Worm (Caenorhabditis elegans): ENCODE data around the gene F43C1.7.

Gene F43C1.7

ce11 chrIII:4281955-4282618 is 39.7 kb upstream of the F43C1.7 start (continued):
- peak; percentile 99 for TF ChIP-seq nfya-1 (tag; optimal IDR thresholded peaks at IDR 0.05)
- peak; percentile 69 for TF ChIP-seq madf-2 (tag; optimal IDR thresholded peaks at IDR 0.05)
- TF ChIP-seq odd-2 (tag; optimal IDR thresholded peaks at IDR 0.05), result no peak
- TF ChIP-seq F13H6.1 (tag; optimal IDR thresholded peaks at IDR 0.05), result peak; percentile 98
- peak; percentile 77 for TF ChIP-seq ets-4 (tag; optimal IDR thresholded peaks at IDR 0.05)
- no peak for TF ChIP-seq ttx-3 (tag; optimal IDR thresholded peaks at IDR 0.05)
- peak; percentile 34 for TF ChIP-seq pag-3 (tag; optimal IDR thresholded peaks at IDR 0.05; ENCODE audit: borderline replicate concordance)
- no peak for TF ChIP-seq ceh-48 (tag; optimal IDR thresholded peaks at IDR 0.05)
- TF ChIP-seq pha-4 (tag; optimal IDR thresholded peaks at IDR 0.05), result no peak
- TF ChIP-seq pat-9 (tag; optimal IDR thresholded peaks at IDR 0.05), result peak; percentile 67
- no peak for TF ChIP-seq lin-11 (tag; optimal IDR thresholded peaks at IDR 0.05)
- peak; percentile 99 for TF ChIP-seq hlh-30 (tag; optimal IDR thresholded peaks at IDR 0.05; ENCODE audit: insufficient read depth)
- no peak for TF ChIP-seq sox-4 (tag; optimal IDR thresholded peaks at IDR 0.05)
- no peak for TF ChIP-seq fkh-6 (tag; optimal IDR thresholded peaks at IDR 0.05)
- TF ChIP-seq pha-2 (tag; optimal IDR thresholded peaks at IDR 0.05), result peak; percentile 86
- no peak for TF ChIP-seq hlh-13 (GFP tag; optimal IDR thresholded peaks at IDR 0.05)
- TF ChIP-seq rnt-1 (tag; optimal IDR thresholded peaks at IDR 0.05), result peak; percentile 99
- peak; percentile 93 for TF ChIP-seq pros-1 (tag; optimal IDR thresholded peaks at IDR 0.05)
- peak; percentile 63 for TF ChIP-seq dve-1 (tag; optimal IDR thresholded peaks at IDR 0.05)
- TF ChIP-seq sox-2 (GFP tag; IDR thresholded peaks at IDR 0.05), result no peak; the same call in 1 of the 2 replicates
- no peak for TF ChIP-seq nhr-11 (tag; optimal IDR thresholded peaks at IDR 0.05)
- peak; percentile 81 for TF ChIP-seq syd-9 (tag; optimal IDR thresholded peaks at IDR 0.05)
- TF ChIP-seq unc-86 (tag; optimal IDR thresholded peaks at IDR 0.05), result peak; percentile 40
- TF ChIP-seq ceh-30 (tag; optimal IDR thresholded peaks at IDR 0.05), result no peak
- TF ChIP-seq ceh-18 (tag; optimal IDR thresholded peaks at IDR 0.05), result peak; percentile 99

- TF ChIP-seq nfya-1 (tag; optimal IDR thresholded peaks at IDR 0.05) (peak; percentile 19), ref-2 (tag; optimal IDR thresholded peaks at IDR 0.05) (peak; percentile 65), nhr-232 (tag; optimal IDR thresholded peaks at IDR 0.05) (no peak), ztf-16 (tag; optimal IDR thresholded peaks at IDR 0.05) (no peak), unc-42 (tag; optimal IDR thresholded peaks at IDR 0.05) (peak; percentile 24), ceh-24 (tag; optimal IDR thresholded peaks at IDR 0.05) (no peak), hlh-13 (GFP tag; optimal IDR thresholded peaks at IDR 0.05) (no peak), T23F11.4 (GFP tag; optimal IDR thresholded peaks at IDR 0.05) (no peak), sox-4 (tag; optimal IDR thresholded peaks at IDR 0.05) (peak; percentile 45), pag-3 (tag; optimal IDR thresholded peaks at IDR 0.05; ENCODE audit: borderline replicate concordance) (no peak), K02D7.2 (tag; optimal IDR thresholded peaks at IDR 0.05) (no peak), nhr-11 (tag; optimal IDR thresholded peaks at IDR 0.05) (no peak), fkh-6 (tag; optimal IDR thresholded peaks at IDR 0.05) (peak; percentile 57), odd-2 (tag; optimal IDR thresholded peaks at IDR 0.05) (no peak), dmd-4 (tag; optimal IDR thresholded peaks at IDR 0.05; ENCODE audit: borderline replicate concordance) (no peak), fkh-10 (GFP tag; optimal IDR thresholded peaks at IDR 0.05) (no peak), lim-6 (tag; optimal IDR thresholded peaks at IDR 0.05) (no peak), zip-5 (tag; optimal IDR thresholded peaks at IDR 0.05) (no peak), pat-9 (tag; optimal IDR thresholded peaks at IDR 0.05) (no peak), unc-3 (GFP tag; conservative IDR thresholded peaks at IDR 0.05) (no peak), unc-3 (tag; optimal IDR thresholded peaks at IDR 0.05) (no peak), ceh-19 (GFP tag; optimal IDR thresholded peaks at IDR 0.05) (no peak), pqm-1 (tag; optimal IDR thresholded peaks at IDR 0.05) (peak; percentile 7), fax-1 (tag; optimal IDR thresholded peaks at IDR 0.05) (no peak), unc-86 (tag; optimal IDR thresholded peaks at IDR 0.05) (no peak), sdc-2 (tag; optimal IDR thresholded peaks at IDR 0.05) (peak; percentile 70), elt-4 (tag; optimal IDR thresholded peaks at IDR 0.05) (peak; percentile 85), hlh-6 (tag; optimal IDR thresholded peaks at IDR 0.05) (peak; percentile 40), unc-55 (GFP tag; optimal IDR thresholded peaks at IDR 0.05) (peak; percentile 16), eyg-1 (tag; optimal IDR thresholded peaks at IDR 0.05) (peak; percentile 52), che-1 (tag; optimal IDR thresholded peaks at IDR 0.05) (no peak), npax-4 (tag; optimal IDR thresholded peaks at IDR 0.05) (no peak)
Observed at ce11 chrIII:4280215-4281173, 38.1 kb upstream of the F43C1.7 start, which contains the start of gene sup-26. sup-26 (minus strand) TSS chrIII:4280224.
